In the genomic region with DNA sequence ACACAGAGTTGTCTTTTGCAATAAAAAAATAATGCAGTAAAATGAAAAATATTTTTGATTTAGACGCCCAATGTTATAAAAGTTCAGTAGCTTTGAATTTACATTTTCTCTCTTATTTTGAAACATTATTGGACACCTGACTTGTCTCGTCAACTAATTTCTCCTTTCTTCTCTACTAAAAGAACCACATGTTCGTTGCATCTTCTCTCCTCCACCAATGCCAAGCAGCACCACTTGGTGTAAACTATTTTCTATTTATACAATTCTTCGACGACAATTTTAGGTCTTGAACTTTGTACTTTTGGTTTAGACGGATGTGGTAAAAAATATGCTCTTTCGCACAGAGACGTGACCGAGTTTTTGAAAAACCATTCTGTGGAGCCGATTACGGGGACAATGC, we compare ENCODE assay signal across 6 worm cellular contexts.
A peak's percentile ranks its signal among the peaks of the same experiment; 100 is the strongest.
TF ChIP-seq lines count a peak whose summit lies in the region.

No protein-coding gene starts in this region.

TF ChIP-seq in whole organism, L1 larva, 84 proteins besides CTCF, POLR2A, EP300 and RAD21:
- peak; percentile 27 for TF ChIP-seq nhr-19 (GFP tag; conservative IDR thresholded peaks at IDR 0.05; lab: Robert Waterston, UW)
- peak; percentile 57 for TF ChIP-seq lin-14 (GFP tag; optimal IDR thresholded peaks at IDR 0.05; lab: Kevin White, UChicago)
- peak; percentile 49 for TF ChIP-seq nhr-20 (tag; optimal IDR thresholded peaks at IDR 0.05; lab: Kevin White, UChicago)
- TF ChIP-seq lsy-2 (tag; optimal IDR thresholded peaks at IDR 0.05; lab: Kevin White, UChicago): peak in 1 of 2 experiments; percentile 34
- TF ChIP-seq ceh-82 (tag; optimal IDR thresholded peaks at IDR 0.05; lab: Kevin White, UChicago): no peak
- TF ChIP-seq nhr-71 (tag; optimal IDR thresholded peaks at IDR 0.05; lab: Kevin White, UChicago): peak; percentile 62
- peak; percentile 49 for TF ChIP-seq dsc-1 (tag; optimal IDR thresholded peaks at IDR 0.05; lab: Kevin White, UChicago)
- no peak for TF ChIP-seq egl-27 (tag; optimal IDR thresholded peaks at IDR 0.05; lab: Kevin White, UChicago)
- peak; percentile 50 for TF ChIP-seq rnt-1 (tag; optimal IDR thresholded peaks at IDR 0.05; lab: Kevin White, UChicago)
- peak; percentile 26 for TF ChIP-seq nhr-85 (tag; lab: Kevin White, UChicago)
- TF ChIP-seq nhr-90 (tag; optimal IDR thresholded peaks at IDR 0.05; lab: Kevin White, UChicago; ENCODE audit: poor library complexity): no peak
- TF ChIP-seq nhr-84 (tag; optimal IDR thresholded peaks at IDR 0.05; lab: Kevin White, UChicago): no peak
- TF ChIP-seq mef-2 (tag; optimal IDR thresholded peaks at IDR 0.05; lab: Kevin White, UChicago): peak; percentile 4

TF ChIP-seq in whole organism, L2 larva, 48 proteins besides CTCF, POLR2A, EP300 and RAD21:
- TF ChIP-seq F13H6.1 (tag; optimal IDR thresholded peaks at IDR 0.05; lab: Kevin White, UChicago) (peak; percentile 24), sma-9 (GFP tag; optimal IDR thresholded peaks at IDR 0.05; lab: Kevin White, UChicago) (peak; percentile 33), sma-9 (tag; optimal IDR thresholded peaks at IDR 0.05; lab: Kevin White, UChicago) (no peak), lsy-2 (tag; optimal IDR thresholded peaks at IDR 0.05; lab: Kevin White, UChicago) (peak in 1 of 2 experiments; percentile 40), ceh-16 (tag; optimal IDR thresholded peaks at IDR 0.05; lab: Kevin White, UChicago) (no peak), nhr-129 (tag; optimal IDR thresholded peaks at IDR 0.05; lab: Kevin White, UChicago) (peak; percentile 17)

TF ChIP-seq in whole organism, L3 larva, 47 proteins besides CTCF, POLR2A, EP300 and RAD21:
- TF ChIP-seq lsy-12 (tag; optimal IDR thresholded peaks at IDR 0.05; lab: Kevin White, UChicago) (no peak), ceh-9 (tag; optimal IDR thresholded peaks at IDR 0.05; lab: Kevin White, UChicago) (no peak), unc-62 (GFP tag; optimal IDR thresholded peaks at IDR 0.05; lab: Kevin White, UChicago) (no peak), elt-1 (tag; optimal IDR thresholded peaks at IDR 0.05; lab: Kevin White, UChicago) (no peak), nfya-1 (tag; optimal IDR thresholded peaks at IDR 0.05; lab: Kevin White, UChicago; ENCODE audit: insufficient read depth) (peak; percentile 30)

TF ChIP-seq in whole organism, L4 larva, 104 proteins besides CTCF, POLR2A, EP300 and RAD21:
- TF ChIP-seq hlh-30 (tag; optimal IDR thresholded peaks at IDR 0.05; lab: Kevin White, UChicago; ENCODE audit: insufficient read depth) (peak; percentile 14), daf-16 (GFP tag; optimal IDR thresholded peaks at IDR 0.05; lab: Kevin White, UChicago) (peak in 1 of 2 experiments; percentile 19), daf-16 (tag; optimal IDR thresholded peaks at IDR 0.05; lab: Kevin White, UChicago) (no peak), fkh-10 (GFP tag; optimal IDR thresholded peaks at IDR 0.05; lab: Kevin White, UChicago) (no peak)

TF ChIP-seq in whole organism, late embryonic, 69 proteins besides CTCF, POLR2A, EP300 and RAD21:
- TF ChIP-seq hlh-15 (tag; optimal IDR thresholded peaks at IDR 0.05; lab: Kevin White, UChicago) (no peak), unc-55 (GFP tag; optimal IDR thresholded peaks at IDR 0.05; lab: Kevin White, UChicago) (peak; percentile 26), pqm-1 (tag; optimal IDR thresholded peaks at IDR 0.05; lab: Kevin White, UChicago) (no peak), hlh-8 (tag; optimal IDR thresholded peaks at IDR 0.05; lab: Kevin White, UChicago) (peak; percentile 25), rnt-1 (tag; optimal IDR thresholded peaks at IDR 0.05; lab: Kevin White, UChicago) (peak; percentile 0)

TF ChIP-seq in whole organism, mixed stage, embryonic, 35 proteins besides CTCF, POLR2A, EP300 and RAD21:
- peak; percentile 27 for TF ChIP-seq unc-62 (GFP tag; optimal IDR thresholded peaks at IDR 0.05; lab: Kevin White, UChicago)
- TF ChIP-seq nhr-28 (tag; optimal IDR thresholded peaks at IDR 0.05; lab: Kevin White, UChicago): no peak
- no peak for TF ChIP-seq ceh-39 (tag; optimal IDR thresholded peaks at IDR 0.05; lab: Kevin White, UChicago)
- TF ChIP-seq unc-120 (tag; optimal IDR thresholded peaks at IDR 0.05; lab: Kevin White, UChicago; ENCODE audit: poor library complexity, severe bottlenecking): peak; percentile 17
- no peak for TF ChIP-seq drap-1 (GFP tag; optimal IDR thresholded peaks at IDR 0.05; lab: Kevin White, UChicago)
- TF ChIP-seq nhr-12 (tag; optimal IDR thresholded peaks at IDR 0.05; lab: Kevin White, UChicago): no peak
- TF ChIP-seq ham-2 (GFP tag; optimal IDR thresholded peaks at IDR 0.05; lab: Kevin White, UChicago): no peak
- TF ChIP-seq unc-39 (tag; optimal IDR thresholded peaks at IDR 0.05; lab: Kevin White, UChicago): no peak
- TF ChIP-seq ceh-83 (GFP tag; optimal IDR thresholded peaks at IDR 0.05; lab: Kevin White, UChicago): no peak
- no peak for TF ChIP-seq mab-5 (tag; optimal IDR thresholded peaks at IDR 0.05; lab: Kevin White, UChicago)
- TF ChIP-seq hlh-1 (tag; optimal IDR thresholded peaks at IDR 0.05; lab: Kevin White, UChicago): peak; percentile 95
- no peak for TF ChIP-seq ces-1 (GFP tag; optimal IDR thresholded peaks at IDR 0.05; lab: Kevin White, UChicago)
- no peak for TF ChIP-seq flh-1 (GFP tag; optimal IDR thresholded peaks at IDR 0.05; lab: Kevin White, UChicago)
TF ChIP-seq in whole organism, mixed stage, embryonic: peak in this region for 3.
